Worm (Caenorhabditis elegans) whole organism, L3 larva: ENCODE results near the gene C47E8.1.

ENCODE experiments used
- ZK546.5 ChIP-seq: sonication (generic microtip); optimal IDR thresholded peaks from 2 replicates; lab custom pipeline; 2017; ENCODE audit warnings: missing biosample characterization, missing genetic modification characterization
- ama-1 ChIP-seq: fragments of 150-350 bp; optimal IDR thresholded peaks from 2 replicates; lab custom pipeline; 2018
- elt-2 ChIP-seq: sonication (generic microtip); optimal IDR thresholded peaks from 2 replicates; lab custom pipeline; 2016; ENCODE audit warnings: missing genetic modification reagents, mild to moderate bottlenecking, missing genetic modification characterization, missing compliant biosample characterization
- fkh-10 ChIP-seq: sonication (generic microtip); optimal IDR thresholded peaks from 2 replicates; lab custom pipeline; 2017; ENCODE audit warnings: missing biosample characterization, missing genetic modification reagents, missing genetic modification characterization
- fos-1 ChIP-seq: fragments of 150-350 bp; optimal IDR thresholded peaks from 2 replicates; lab custom pipeline; 2014; ENCODE audit warnings: missing biosample characterization, missing genetic modification characterization
- lin-39 ChIP-seq: fragments of 150-350 bp; optimal IDR thresholded peaks from 2 replicates; lab custom pipeline; 2018; ENCODE audit warnings: missing biosample characterization, missing genetic modification reagents, missing genetic modification characterization
- lsy-12 ChIP-seq: sonication (generic microtip); optimal IDR thresholded peaks from 2 replicates; lab custom pipeline; 2016; ENCODE audit warnings: mild to moderate bottlenecking, missing genetic modification characterization, missing compliant biosample characterization
- nhr-12 ChIP-seq: fragments of 150-350 bp; optimal IDR thresholded peaks from 2 replicates; lab custom pipeline; 2014; ENCODE audit warnings: missing biosample characterization, missing genetic modification characterization
- skn-1 ChIP-seq: fragments of 150-350 bp; optimal IDR thresholded peaks from 2 replicates; lab custom pipeline; 2014; ENCODE audit warnings: missing biosample characterization, missing genetic modification characterization

The C47E8.1 gene

DNA sequence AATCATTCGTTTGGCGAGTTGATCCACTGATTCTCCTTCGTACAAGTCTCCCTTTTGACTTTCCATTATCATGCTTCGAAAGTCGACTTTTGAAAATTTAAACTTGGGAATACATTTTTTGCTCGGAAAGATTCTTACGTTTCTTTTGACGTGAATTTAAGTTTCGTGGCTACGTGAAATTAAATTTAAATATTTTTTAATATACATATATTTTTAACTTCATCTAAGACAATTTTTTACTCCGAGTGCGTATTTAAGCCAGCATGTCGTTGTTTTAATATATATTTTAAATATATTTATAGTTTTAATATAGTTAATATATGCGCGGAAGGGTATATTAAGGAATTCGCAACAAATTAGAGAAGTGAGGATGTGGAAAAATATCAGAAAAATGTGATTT, 49.8 kb downstream of the C47E8.1 start, which contains the start of gene R08A2.2:
Gene R08A2.2 (minus strand): TSS at position 101 of the 400 bp plus-strand sequence.
- TF ChIP-seq skn-1: no peak
- TF ChIP-seq fos-1 (tag; lab: Kevin White, UChicago): no peak
- no peak for TF ChIP-seq ZK546.5 (tag; lab: Kevin White, UChicago)
- TF ChIP-seq lsy-12 (tag; lab: Kevin White, UChicago): no peak
- TF ChIP-seq ama-1 (lab: Kevin White, UChicago): no peak
- no peak for TF ChIP-seq lin-39 (tag; lab: Kevin White, UChicago)
- TF ChIP-seq nhr-12: no peak

DNA sequence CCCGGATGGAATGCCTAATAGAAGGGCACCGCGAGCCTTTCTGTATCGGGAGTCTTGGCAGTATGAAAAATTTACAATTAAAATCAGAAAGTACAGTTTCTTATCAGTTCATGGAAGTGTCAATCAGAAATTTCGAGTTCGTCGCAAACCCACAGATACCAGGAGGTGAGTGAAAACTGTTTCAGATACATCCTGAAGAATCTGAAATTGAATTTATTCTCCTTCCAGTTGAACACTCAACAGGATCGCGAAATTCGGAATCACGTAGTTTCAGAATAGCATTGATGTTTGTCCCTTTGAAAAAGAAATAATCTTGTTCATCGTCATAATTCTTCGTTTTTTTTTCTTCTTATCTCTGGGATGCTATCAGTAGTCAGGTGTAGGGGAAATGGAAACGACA, 50.3 kb downstream of the C47E8.1 start, which contains the start of gene fbxa-147:
Gene fbxa-147 (plus strand): TSS at position 386 of the 400 bp plus-strand sequence.
- TF ChIP-seq elt-2 (tag; lab: Kevin White, UChicago) (peak; percentile 51), fkh-10 (no peak)
